Worm (Caenorhabditis elegans): ENCODE data around the gene rbm-25.

rbm-25 gene

ce11 chrV:12505730-12506129 is 7.7 kb downstream of the rbm-25 start:
- TF ChIP-seq odd-2 (tag; optimal IDR thresholded peaks at IDR 0.05), result no peak
- no peak for TF ChIP-seq fkh-10 (GFP tag; optimal IDR thresholded peaks at IDR 0.05)
- TF ChIP-seq nfya-1 (tag; optimal IDR thresholded peaks at IDR 0.05), result peak; percentile 50

DNA sequence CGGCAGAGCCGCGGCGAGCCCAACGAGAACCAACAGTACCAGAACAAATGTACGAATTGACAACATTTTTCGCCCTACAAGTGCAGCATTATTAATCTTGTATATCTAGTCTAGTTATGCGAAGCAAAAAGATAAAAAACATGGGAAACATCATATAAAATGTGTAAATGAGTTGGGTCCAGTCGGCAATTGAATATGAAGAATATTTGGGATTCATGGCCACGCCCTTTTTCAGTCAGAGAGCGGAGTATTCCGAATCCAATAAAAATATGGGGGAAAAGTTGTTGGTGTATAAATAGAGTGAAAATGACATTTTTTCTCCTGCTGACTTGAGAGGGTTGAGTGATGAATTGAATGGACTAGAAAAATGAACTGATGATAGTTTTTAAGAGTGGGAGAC is 8.2 kb downstream of the rbm-25 start, which contains the start of gene nlp-46:
nlp-46 (minus strand) TSS at position 101 of the 400 bp plus-strand sequence.
- no peak for TF ChIP-seq elt-4 (tag; optimal IDR thresholded peaks at IDR 0.05)
- no peak for TF ChIP-seq sox-4 (tag; optimal IDR thresholded peaks at IDR 0.05)
- TF ChIP-seq sdc-2 (tag; optimal IDR thresholded peaks at IDR 0.05), result no peak
- no peak for TF ChIP-seq tbx-7 (tag; optimal IDR thresholded peaks at IDR 0.05)
- no peak for TF ChIP-seq lim-6 (tag; optimal IDR thresholded peaks at IDR 0.05)
- TF ChIP-seq C38D4.7 (GFP tag; optimal IDR thresholded peaks at IDR 0.05), result no peak
- no peak for TF ChIP-seq hlh-13 (GFP tag; optimal IDR thresholded peaks at IDR 0.05)
- TF ChIP-seq pha-2 (tag; optimal IDR thresholded peaks at IDR 0.05), result no peak
- TF ChIP-seq K09A11.1 (tag; optimal IDR thresholded peaks at IDR 0.05; ENCODE audit: insufficient read depth), result no peak
- no peak for TF ChIP-seq eyg-1 (tag; optimal IDR thresholded peaks at IDR 0.05)
- TF ChIP-seq dve-1 (tag; optimal IDR thresholded peaks at IDR 0.05), result no peak
- no peak for TF ChIP-seq odd-2 (tag; optimal IDR thresholded peaks at IDR 0.05)
- no peak for TF ChIP-seq unc-55 (GFP tag; optimal IDR thresholded peaks at IDR 0.05)
- TF ChIP-seq pqm-1 (tag; optimal IDR thresholded peaks at IDR 0.05), result no peak

- peak; percentile 34 for TF ChIP-seq F13H6.1 (tag; optimal IDR thresholded peaks at IDR 0.05)
- peak; percentile 28 for TF ChIP-seq zip-5 (tag; optimal IDR thresholded peaks at IDR 0.05)
- peak; percentile 60 for TF ChIP-seq gmeb-2 (tag; optimal IDR thresholded peaks at IDR 0.05)
- TF ChIP-seq T23F11.4 (GFP tag; optimal IDR thresholded peaks at IDR 0.05), result peak; percentile 64
- TF ChIP-seq ceh-18 (tag; optimal IDR thresholded peaks at IDR 0.05), result peak; percentile 39
- peak; percentile 68 for TF ChIP-seq che-1 (tag; optimal IDR thresholded peaks at IDR 0.05)
- peak; percentile 50 for TF ChIP-seq sdc-2 (tag; optimal IDR thresholded peaks at IDR 0.05)
- peak; percentile 63 for TF ChIP-seq syd-9 (tag; optimal IDR thresholded peaks at IDR 0.05)
- TF ChIP-seq fax-1 (tag; optimal IDR thresholded peaks at IDR 0.05), result peak; percentile 38
- peak; percentile 70 for TF ChIP-seq ceh-6 (GFP tag; optimal IDR thresholded peaks at IDR 0.05)
- TF ChIP-seq C38D4.7 (GFP tag; optimal IDR thresholded peaks at IDR 0.05), result peak; percentile 80
- peak; percentile 38 for TF ChIP-seq ceh-48 (tag; optimal IDR thresholded peaks at IDR 0.05)
- TF ChIP-seq ceh-19 (GFP tag; optimal IDR thresholded peaks at IDR 0.05), result peak; percentile 47
- peak; percentile 7 for TF ChIP-seq ceh-31 (tag; optimal IDR thresholded peaks at IDR 0.05)
- TF ChIP-seq lin-11 (tag; optimal IDR thresholded peaks at IDR 0.05), result peak; percentile 61
- TF ChIP-seq ref-2 (tag; optimal IDR thresholded peaks at IDR 0.05), result peak; percentile 89
- TF ChIP-seq ceh-9 (tag; optimal IDR thresholded peaks at IDR 0.05), result peak; percentile 35
- TF ChIP-seq pag-3 (tag; optimal IDR thresholded peaks at IDR 0.05; ENCODE audit: borderline replicate concordance), result peak; percentile 87
- peak; percentile 79 for TF ChIP-seq hlh-13 (GFP tag; optimal IDR thresholded peaks at IDR 0.05)
- peak; percentile 77 for TF ChIP-seq sox-4 (tag; optimal IDR thresholded peaks at IDR 0.05)
- peak; percentile 49 for TF ChIP-seq Y22D7AL.16 (tag; optimal IDR thresholded peaks at IDR 0.05)
- peak; percentile 89 for TF ChIP-seq fkh-6 (tag; optimal IDR thresholded peaks at IDR 0.05)
- peak; percentile 68 for TF ChIP-seq unc-42 (tag; optimal IDR thresholded peaks at IDR 0.05)
- peak; percentile 86 for TF ChIP-seq pqm-1 (tag; optimal IDR thresholded peaks at IDR 0.05)
- peak; percentile 69 for TF ChIP-seq pat-9 (tag; optimal IDR thresholded peaks at IDR 0.05)
- TF ChIP-seq tbx-2 (tag; optimal IDR thresholded peaks at IDR 0.05), result peak; percentile 65
- peak; percentile 84 for TF ChIP-seq dmd-4 (tag; optimal IDR thresholded peaks at IDR 0.05; ENCODE audit: borderline replicate concordance)
- peak; percentile 99 for TF ChIP-seq mec-3 (tag; optimal IDR thresholded peaks at IDR 0.05; ENCODE audit: borderline replicate concordance)
- TF ChIP-seq ceh-34 (tag; optimal IDR thresholded peaks at IDR 0.05), result peak; percentile 13
- peak; percentile 42 for TF ChIP-seq K02D7.2 (tag; optimal IDR thresholded peaks at IDR 0.05)
- TF ChIP-seq npax-4 (tag; optimal IDR thresholded peaks at IDR 0.05), result peak; percentile 21
- peak; percentile 82 for TF ChIP-seq madf-2 (tag; optimal IDR thresholded peaks at IDR 0.05)
- TF ChIP-seq C08G9.2 (tag; optimal IDR thresholded peaks at IDR 0.05), result peak; percentile 81
- peak; percentile 94 for TF ChIP-seq elt-4 (tag; optimal IDR thresholded peaks at IDR 0.05)
- TF ChIP-seq hlh-6 (tag; optimal IDR thresholded peaks at IDR 0.05), result peak; percentile 92
These were observed 12.0 kb downstream of the rbm-25 start for ce11 chrV:12509922-12510582.

Measured in whole organism, late embryonic.